Worm (Caenorhabditis elegans) whole organism, midembryonic: ENCODE measurements around the gene C10G8.3.

Experiments
- flt-1 ChIP-seq: fragments of 200-800 bp; sonication (Bioruptor generic); IDR thresholded peaks from 2 replicates; pipeline ENCODE4 v1.3.6; 2022; ENCODE audit warnings: missing genetic modification characterization, missing compliant biosample characterization
- med-1 ChIP-seq: sonication (generic microtip); optimal IDR thresholded peaks from 2 replicates; lab custom pipeline; 2017; ENCODE audit warnings: missing genetic modification characterization, mild to moderate bottlenecking, missing compliant biosample characterization, antibody characterized with exemption, missing genetic modification reagents; ENCODE audit not compliant: insufficient read depth

DNA sequence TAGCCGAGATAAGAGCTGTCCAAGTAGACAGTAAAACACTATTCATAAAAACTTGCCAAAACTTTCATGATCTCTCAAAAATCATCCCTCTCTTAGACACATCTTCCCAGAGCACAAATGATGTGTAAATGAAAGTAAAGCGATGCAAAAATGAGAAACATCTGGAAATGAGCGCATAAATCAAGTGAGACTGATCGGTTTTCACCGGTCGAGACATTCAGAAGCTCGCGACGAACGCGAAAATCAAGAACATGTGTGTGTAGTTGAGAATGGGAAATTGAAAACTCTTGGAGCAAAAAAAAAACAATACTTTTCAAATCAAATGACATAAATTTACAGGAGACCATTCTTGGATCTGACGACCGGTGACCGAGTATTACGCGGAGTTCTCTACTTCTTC is 8.2 kb upstream of the C10G8.3 start:
- TF ChIP-seq med-1 (no peak), flt-1 (GFP tag; lab: Robert Waterston, UW) (no peak)
